Worm (Caenorhabditis elegans): ENCODE results near the gene clh-3.

DNA sequence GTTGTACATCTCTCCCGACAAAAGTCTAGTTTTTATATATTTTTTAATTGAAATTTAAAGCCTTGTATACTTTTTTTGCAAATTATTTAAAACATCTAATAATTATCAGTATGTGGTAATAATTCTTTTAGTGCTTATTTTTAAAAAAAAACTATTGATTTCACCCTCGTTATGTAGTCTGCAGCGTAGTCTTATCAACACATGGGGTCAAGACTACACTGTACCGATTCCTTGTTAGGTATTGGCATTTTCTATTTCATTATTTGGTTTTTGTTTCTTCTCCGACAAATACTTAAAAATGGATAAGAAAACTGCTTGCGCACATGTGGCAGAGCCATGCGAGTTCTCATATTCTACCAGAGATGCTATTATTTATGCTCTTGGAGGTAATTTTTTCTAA, 29.7 kb downstream of the clh-3 start, which contains the start of gene maoc-1:
- no peak for TF ChIP-seq T22C8.4 (GFP tag; IDR thresholded peaks at IDR 0.05)
- no peak for TF ChIP-seq cog-1 (tag; optimal IDR thresholded peaks at IDR 0.05)
- no peak for TF ChIP-seq klf-2 (GFP tag; conservative IDR thresholded peaks at IDR 0.05)
- no peak for TF ChIP-seq ref-1 (GFP tag; conservative IDR thresholded peaks at IDR 0.05)
- TF ChIP-seq ztf-29 (GFP tag; IDR thresholded peaks at IDR 0.05) = no peak
- no peak for TF ChIP-seq flt-1 (GFP tag; IDR thresholded peaks at IDR 0.05)
- TF ChIP-seq ztf-23 (GFP tag; IDR thresholded peaks at IDR 0.05) = no peak

Measured in whole organism, midembryonic.